Fruit fly (Drosophila melanogaster): ENCODE measurements around the gene qm.

- TF ChIP-seq CG8478 (optimal IDR thresholded peaks at IDR 0.05) (no peak), CTCF (optimal IDR thresholded peaks at IDR 0.05) (no peak)
Measured at dm6 chr3L:7387814-7388213, 39.7 kb downstream of the qm start, which contains the start of gene CG8564.

Data from S2 (cell line).